Worm (Caenorhabditis elegans) whole organism, midembryonic: ENCODE results near the gene Y25C1A.6.

Experiments used
- flt-1 ChIP-seq: fragments of 200-800 bp; sonication (Bioruptor generic); IDR thresholded peaks from 2 replicates; pipeline ENCODE4 v1.3.6; 2022; ENCODE audit warnings: missing genetic modification characterization, missing compliant biosample characterization
- ref-1 ChIP-seq: fragments of 200-800 bp; sonication (Bioruptor generic); conservative IDR thresholded peaks from 2 replicates; pipeline ENCODE4 v1.3.6; 2022; ENCODE audit warnings: missing genetic modification reagents, missing genetic modification characterization, missing compliant biosample characterization

DNA sequence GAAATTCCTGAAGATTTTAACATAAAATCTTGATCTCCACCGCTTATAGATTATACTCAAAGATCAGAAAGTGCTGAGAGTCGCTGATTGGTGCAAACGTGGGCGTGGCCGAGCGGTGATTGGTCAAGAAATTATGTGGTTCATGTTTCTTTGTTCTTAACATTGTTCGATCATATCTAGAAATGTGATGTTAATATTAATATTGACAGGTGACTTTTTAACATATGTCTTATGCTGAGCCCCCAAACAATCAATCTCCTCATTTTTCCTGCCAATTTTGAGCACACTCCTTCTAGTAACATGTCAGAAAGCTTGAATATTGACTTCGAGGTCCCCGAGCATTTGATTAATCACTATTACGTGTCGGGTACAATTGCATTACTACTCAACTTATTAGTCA lies 16.9 kb upstream of the Y25C1A.6 start, which contains the start of gene sri-29:
- TF ChIP-seq flt-1 (GFP tag; lab: Robert Waterston, UW) (no peak), ref-1 (GFP tag; lab: Robert Waterston, UW) (no peak)
